Worm (Caenorhabditis elegans): Measurements from ENCODE around the gene K08D10.13.

The K08D10.13 gene

ce11 chrIV:4171531-4172163, at the start of gene K08D10.13, which contains the start of gene rnp-2 (continued):
- no peak for TF ChIP-seq R02D3.7 (tag; optimal IDR thresholded peaks at IDR 0.05)

ce11 chrIV:4219983-4220382, 48.6 kb upstream of the K08D10.13 start, which contains the start of gene F30B5.11:
Gene F30B5.11 (minus strand): TSS chrIV:4220083.
- TF ChIP-seq lin-39 (tag; optimal IDR thresholded peaks at IDR 0.05): no peak
- no peak for TF ChIP-seq sdz-12 (GFP tag; optimal IDR thresholded peaks at IDR 0.05)
- TF ChIP-seq mdt-29 (GFP tag; IDR thresholded peaks at IDR 0.05): no peak
- TF ChIP-seq nhr-48 (tag; optimal IDR thresholded peaks at IDR 0.05): no peak
- TF ChIP-seq daf-12 (tag; optimal IDR thresholded peaks at IDR 0.05): no peak
- no peak for TF ChIP-seq madf-9 (GFP tag; conservative IDR thresholded peaks at IDR 0.05)

ce11 chrIV:4218276-4218675, 46.9 kb upstream of the K08D10.13 start:
- no peak for TF ChIP-seq lir-3 (tag; optimal IDR thresholded peaks at IDR 0.05)
- TF ChIP-seq T26A8.4 (GFP tag; IDR thresholded peaks at IDR 0.05): peak; percentile 66; the same call in 1 of the 2 replicates

ce11 chrIV:4216099-4216894, 44.9 kb upstream of the K08D10.13 start:
- peak; percentile 98 for TF ChIP-seq aha-1 (tag)
- TF ChIP-seq ceh-20 (GFP tag; IDR thresholded peaks at IDR 0.05): no peak
- TF ChIP-seq dmd-8 (GFP tag; IDR thresholded peaks at IDR 0.05): no peak
- TF ChIP-seq attf-4 (tag; optimal IDR thresholded peaks at IDR 0.05): no peak
- TF ChIP-seq mdl-1 (tag; optimal IDR thresholded peaks at IDR 0.05): peak in 1 of 2 experiments; percentile 66
- 0 out of 2 replicates have a peak, but pooled peaks have one; percentile 4 for TF ChIP-seq F44E2.7 (GFP tag; IDR thresholded peaks at IDR 0.05)
- peak; percentile 37 for TF ChIP-seq nhr-25 (tag; optimal IDR thresholded peaks at IDR 0.05; ENCODE audit: borderline replicate concordance, insufficient read depth)
- TF ChIP-seq nhr-237 (tag; optimal IDR thresholded peaks at IDR 0.05): no peak
- no peak for TF ChIP-seq F37D6.2 (tag; optimal IDR thresholded peaks at IDR 0.05)
- TF ChIP-seq set-16 (GFP tag; IDR thresholded peaks at IDR 0.05): peak; percentile 84
- peak; percentile 47 for TF ChIP-seq dve-1 (tag; optimal IDR thresholded peaks at IDR 0.05; ENCODE audit: insufficient read depth)
- TF ChIP-seq mep-1 (tag; optimal IDR thresholded peaks at IDR 0.05): peak; percentile 29
- TF ChIP-seq nhr-28 (tag; optimal IDR thresholded peaks at IDR 0.05): peak; percentile 86
- TF ChIP-seq hlh-30 (tag; optimal IDR thresholded peaks at IDR 0.05; ENCODE audit: insufficient read depth): peak; percentile 85
- no peak for TF ChIP-seq duxl-1 (tag; optimal IDR thresholded peaks at IDR 0.05; ENCODE audit: poor library complexity)
- peak; percentile 20 for TF ChIP-seq dmd-6 (GFP tag; IDR thresholded peaks at IDR 0.05)
- TF ChIP-seq ceh-82 (tag; optimal IDR thresholded peaks at IDR 0.05): no peak
- TF ChIP-seq hlh-11 (tag; optimal IDR thresholded peaks at IDR 0.05): peak; percentile 62
- TF ChIP-seq mes-2 (tag; optimal IDR thresholded peaks at IDR 0.05; ENCODE audit: poor library complexity, severe bottlenecking): peak; percentile 28
- TF ChIP-seq R02D3.7 (tag; optimal IDR thresholded peaks at IDR 0.05): no peak
- TF ChIP-seq nhr-77 (tag; optimal IDR thresholded peaks at IDR 0.05): no peak
- TF ChIP-seq hif-1 (tag; optimal IDR thresholded peaks at IDR 0.05): peak; percentile 55 to 71
- no peak for TF ChIP-seq pha-4 (GFP tag; IDR thresholded peaks at IDR 0.05)
- no peak for TF ChIP-seq pha-4 (tag; optimal IDR thresholded peaks at IDR 0.05)
- TF ChIP-seq dmd-9 (GFP tag; IDR thresholded peaks at IDR 0.05): no peak
- TF ChIP-seq unc-62 (GFP tag; optimal IDR thresholded peaks at IDR 0.05 in 1 of 2): peak in 1 of 2 experiments; percentile 74
- TF ChIP-seq unc-62 (tag; optimal IDR thresholded peaks at IDR 0.05): no peak
- TF ChIP-seq lin-1 (GFP tag; IDR thresholded peaks at IDR 0.05): no peak
- no peak for TF ChIP-seq ztf-11 (tag; optimal IDR thresholded peaks at IDR 0.05)
- TF ChIP-seq egl-43 (GFP tag; IDR thresholded peaks at IDR 0.05): no peak
- TF ChIP-seq Y75B8A.6 (GFP tag; IDR thresholded peaks at IDR 0.05): no peak
- no peak for TF ChIP-seq daf-16 (GFP tag; optimal IDR thresholded peaks at IDR 0.05)
- peak; percentile 38 for TF ChIP-seq daf-16 (tag; optimal IDR thresholded peaks at IDR 0.05)
- no peak for TF ChIP-seq gei-8 (GFP tag; optimal IDR thresholded peaks at IDR 0.05)
- no peak for TF ChIP-seq ZK546.5 (tag; optimal IDR thresholded peaks at IDR 0.05)

All from whole organism, L4 larva.